Fruit fly (Drosophila melanogaster): ENCODE data around the gene Trmt112.

Trmt112 gene

DNA sequence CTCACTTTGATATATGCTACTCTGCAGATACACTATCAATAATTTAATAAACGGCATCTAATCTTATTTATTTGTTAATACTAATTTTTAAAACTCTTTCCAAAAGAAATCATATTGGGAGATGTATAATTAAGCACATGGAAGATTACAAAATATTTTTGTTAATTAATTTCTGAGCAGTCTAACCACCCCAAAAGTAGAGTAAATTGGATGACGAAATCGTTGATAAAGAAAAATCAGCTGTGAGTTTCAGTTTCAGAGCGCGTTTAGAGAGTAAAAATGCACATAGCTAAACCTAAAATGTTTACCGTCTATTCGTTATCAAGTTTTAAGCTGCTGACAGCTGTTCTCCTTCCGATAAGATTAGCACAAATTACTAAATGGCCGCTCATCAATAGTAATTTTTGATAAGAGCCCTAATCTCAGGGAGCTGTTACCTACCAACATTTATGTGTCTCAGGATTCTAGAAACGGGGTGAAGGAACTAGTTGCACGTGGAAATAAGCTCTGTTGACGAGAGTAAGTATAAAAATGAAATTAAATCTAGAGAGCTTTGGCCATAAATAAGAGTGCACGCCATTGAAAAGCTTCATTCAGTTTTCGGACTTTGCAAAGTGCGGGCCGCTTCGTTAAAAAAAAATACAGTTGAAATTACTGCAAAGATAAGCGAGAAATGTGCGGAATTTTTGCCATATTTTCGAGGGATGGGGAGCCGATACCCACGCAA lies 43.9 kb downstream of the Trmt112 start, which contains the start of the genes chb and AsnS (continued):
- TF ChIP-seq crol (GFP tag; IDR thresholded peaks at IDR 0.05), result peak; percentile 12; the same call in 1 of the 2 replicates
- peak; percentile 72 for TF ChIP-seq tin (GFP tag; optimal IDR thresholded peaks at IDR 0.05)
- TF ChIP-seq CG9817 (tag; optimal IDR thresholded peaks at IDR 0.05), result peak; percentile 90
- TF ChIP-seq Elba2 (GFP tag; optimal IDR thresholded peaks at IDR 0.05), result no peak
- peak; percentile 96 for TF ChIP-seq Rfx (GFP tag; IDR thresholded peaks at IDR 0.05)
- TF ChIP-seq vnd (GFP tag; IDR thresholded peaks at IDR 0.05; ENCODE audit: partially characterized antibody), result no peak
- peak; percentile 73 to 85 for TF ChIP-seq Pdp1 (GFP tag; optimal IDR thresholded peaks at IDR 0.05)
- TF ChIP-seq Dp (GFP tag; optimal IDR thresholded peaks at IDR 0.05), result no peak
- peak; percentile 92 for TF ChIP-seq zfh1 (GFP tag; IDR thresholded peaks at IDR 0.05)
- peak; percentile 78 for TF ChIP-seq Lim3 (GFP tag; IDR thresholded peaks at IDR 0.05)
- TF ChIP-seq grau (tag; optimal IDR thresholded peaks at IDR 0.05), result peak; percentile 94
- TF ChIP-seq Dref (GFP tag; IDR thresholded peaks at IDR 0.05), result no peak
- peak; percentile 85 for TF ChIP-seq mam (GFP tag; optimal IDR thresholded peaks at IDR 0.05)
- TF ChIP-seq CG7839 (tag; optimal IDR thresholded peaks at IDR 0.05), result peak; percentile 93
- no peak for TF ChIP-seq lov (optimal IDR thresholded peaks at IDR 0.05)
- peak; percentile 64; the same call in 1 of the 3 replicates for TF ChIP-seq lov (GFP tag; IDR thresholded peaks at IDR 0.05)
- peak; percentile 68 for TF ChIP-seq D19B (GFP tag; optimal IDR thresholded peaks at IDR 0.05)
- TF ChIP-seq CG7786 (GFP tag; optimal IDR thresholded peaks at IDR 0.05), result peak; percentile 41
- peak; percentile 87 for TF ChIP-seq so (GFP tag; IDR thresholded peaks at IDR 0.05)
- no peak for TF ChIP-seq CG17186 (GFP tag; optimal IDR thresholded peaks at IDR 0.05)
- TF ChIP-seq Doc2 (GFP tag; IDR thresholded peaks at IDR 0.05), result peak; percentile 53
- peak; percentile 93 for TF ChIP-seq CG17328 (GFP tag; IDR thresholded peaks at IDR 0.05)
- peak; percentile 95 for TF ChIP-seq Aef1 (GFP tag; IDR thresholded peaks at IDR 0.05)
- TF ChIP-seq CG7556 (GFP tag; optimal IDR thresholded peaks at IDR 0.05), result peak; percentile 86
- TF ChIP-seq CG2889 (GFP tag; IDR thresholded peaks at IDR 0.05), result peak; percentile 88
- peak; percentile 67 for TF ChIP-seq HLH54F (GFP tag; optimal IDR thresholded peaks at IDR 0.05)
- peak; percentile 5 for TF ChIP-seq p53 (GFP tag; optimal IDR thresholded peaks at IDR 0.05)
- peak; percentile 72 for TF ChIP-seq pho (GFP tag; optimal IDR thresholded peaks at IDR 0.05)
- peak; percentile 74 to 89 for TF ChIP-seq dpn (GFP tag; optimal IDR thresholded peaks at IDR 0.05)
- TF ChIP-seq CG31388 (GFP tag; optimal IDR thresholded peaks at IDR 0.05), result peak; percentile 48
- peak; percentile 86 for TF ChIP-seq ind (GFP tag; optimal IDR thresholded peaks at IDR 0.05)
- peak in 1 of 2 experiments; percentile 77 for TF ChIP-seq crp (GFP tag; optimal IDR thresholded peaks at IDR 0.05)
- TF ChIP-seq knrl (GFP tag; IDR thresholded peaks at IDR 0.05; ENCODE audit: partially characterized antibody), result no peak
- TF ChIP-seq yki (optimal IDR thresholded peaks at IDR 0.05), result no peak
- TF ChIP-seq sqz (GFP tag; optimal IDR thresholded peaks at IDR 0.05), result peak; percentile 69
- peak; percentile 95 for TF ChIP-seq Ada2b (GFP tag; IDR thresholded peaks at IDR 0.05)
- peak; percentile 78 for TF ChIP-seq org-1 (GFP tag; optimal IDR thresholded peaks at IDR 0.05)
- peak; percentile 88 for TF ChIP-seq Bteb2 (GFP tag; optimal IDR thresholded peaks at IDR 0.05)
- TF ChIP-seq CG4707 (GFP tag; optimal IDR thresholded peaks at IDR 0.05), result peak; percentile 77
- TF ChIP-seq E2f1 (GFP tag; IDR thresholded peaks at IDR 0.05), result peak; percentile 96
- TF ChIP-seq CG1233 (GFP tag; optimal IDR thresholded peaks at IDR 0.05), result peak; percentile 87
- TF ChIP-seq Rx (GFP tag; IDR thresholded peaks at IDR 0.05), result peak; percentile 75
- no peak for TF ChIP-seq CG13287 (GFP tag; IDR thresholded peaks at IDR 0.05; ENCODE audit: partially characterized antibody)
- peak; percentile 90 for TF ChIP-seq ATbp (GFP tag; optimal IDR thresholded peaks at IDR 0.05)
- no peak for TF ChIP-seq CG17912 (GFP tag; optimal IDR thresholded peaks at IDR 0.05)
- TF ChIP-seq Atf6 (GFP tag; IDR thresholded peaks at IDR 0.05), result peak; percentile 94
- TF ChIP-seq Adf1 (GFP tag; IDR thresholded peaks at IDR 0.05), result peak; percentile 43
- peak in 1 of 2 experiments; percentile 51 for TF ChIP-seq Hr78 (GFP tag; optimal IDR thresholded peaks at IDR 0.05)
- TF ChIP-seq BEAF-32 (GFP tag; optimal IDR thresholded peaks at IDR 0.05), result no peak
- TF ChIP-seq Gug (GFP tag; IDR thresholded peaks at IDR 0.05), result peak; percentile 61; the same call in 3 of the 4 replicates
